Worm (Caenorhabditis elegans): ENCODE measurements around the gene math-44.

math-44 gene

ce11 chrII:2026525-2026924 is 37.4 kb downstream of the math-44 start, which contains the start of gene bath-21:
Gene bath-21 (minus strand): TSS chrII:2026625.
- TF ChIP-seq aha-1 (tag; optimal IDR thresholded peaks at IDR 0.05) (no peak), jun-1 (tag; optimal IDR thresholded peaks at IDR 0.05) (no peak), ztf-4 (tag; optimal IDR thresholded peaks at IDR 0.05) (no peak), mep-1 (tag; optimal IDR thresholded peaks at IDR 0.05) (no peak), sup-37 (GFP tag; optimal IDR thresholded peaks at IDR 0.05) (no peak), hlh-17 (GFP tag; optimal IDR thresholded peaks at IDR 0.05; ENCODE audit: borderline replicate concordance) (no peak), lin-15B (tag; optimal IDR thresholded peaks at IDR 0.05) (no peak), dsc-1 (tag; optimal IDR thresholded peaks at IDR 0.05) (no peak), nhr-20 (tag; optimal IDR thresholded peaks at IDR 0.05) (no peak), pax-3 (tag; optimal IDR thresholded peaks at IDR 0.05) (no peak), ztf-11 (tag; optimal IDR thresholded peaks at IDR 0.05) (no peak), efl-3 (GFP tag; optimal IDR thresholded peaks at IDR 0.05) (no peak), fkh-4 (tag; optimal IDR thresholded peaks at IDR 0.05; ENCODE audit: borderline replicate concordance) (no peak), hlh-4 (tag; optimal IDR thresholded peaks at IDR 0.05) (no peak), lin-13 (GFP tag; optimal IDR thresholded peaks at IDR 0.05) (no peak), irx-1 (tag; optimal IDR thresholded peaks at IDR 0.05) (no peak)

- no peak for TF ChIP-seq lin-14 (GFP tag; optimal IDR thresholded peaks at IDR 0.05)
- no peak for TF ChIP-seq fkh-10 (GFP tag; optimal IDR thresholded peaks at IDR 0.05)
- TF ChIP-seq irx-1 (tag; optimal IDR thresholded peaks at IDR 0.05): no peak
- no peak for TF ChIP-seq hlh-17 (GFP tag; optimal IDR thresholded peaks at IDR 0.05; ENCODE audit: borderline replicate concordance)
- no peak for TF ChIP-seq nhr-76 (tag; optimal IDR thresholded peaks at IDR 0.05)
- no peak for TF ChIP-seq ztf-4 (tag; optimal IDR thresholded peaks at IDR 0.05)
- no peak for TF ChIP-seq ceh-82 (tag; optimal IDR thresholded peaks at IDR 0.05)
- no peak for TF ChIP-seq C16A3.4 (tag; optimal IDR thresholded peaks at IDR 0.05)
- no peak for TF ChIP-seq C34B4.2 (tag; optimal IDR thresholded peaks at IDR 0.05)
- no peak for TF ChIP-seq nhr-77 (tag; optimal IDR thresholded peaks at IDR 0.05)
- no peak for TF ChIP-seq unc-98 (GFP tag; IDR thresholded peaks at IDR 0.05)
Observed at ce11 chrII:2028712-2029111, 39.6 kb downstream of the math-44 start, which contains the start of gene bath-1. Gene bath-1 (minus strand): TSS chrII:2028812.

- no peak for TF ChIP-seq nhr-20 (tag; optimal IDR thresholded peaks at IDR 0.05)
Observed at ce11 chrII:2030367-2030766, 41.3 kb downstream of the math-44 start, which contains the start of gene bath-3. Gene bath-3 (minus strand): TSS chrII:2030467.

- TF ChIP-seq ztf-4 (tag; optimal IDR thresholded peaks at IDR 0.05) (no peak), dsc-1 (tag; optimal IDR thresholded peaks at IDR 0.05) (no peak), elt-3 (tag; optimal IDR thresholded peaks at IDR 0.05) (no peak), efl-3 (GFP tag; optimal IDR thresholded peaks at IDR 0.05) (no peak), mef-2 (tag; optimal IDR thresholded peaks at IDR 0.05) (no peak), unc-98 (GFP tag; IDR thresholded peaks at IDR 0.05) (no peak), lin-39 (tag; optimal IDR thresholded peaks at IDR 0.05) (no peak)
Observed at ce11 chrII:2031852-2032251, 42.7 kb downstream of the math-44 start, which contains the start of gene bath-5. Gene bath-5 (minus strand): TSS chrII:2031952.

- peak; percentile 60 to 90 for TF ChIP-seq lin-35 (GFP tag; optimal IDR thresholded peaks at IDR 0.05)
- TF ChIP-seq efl-1 (optimal IDR thresholded peaks at IDR 0.05): peak; percentile 33 to 90
- TF ChIP-seq efl-1 (GFP tag; optimal IDR thresholded peaks at IDR 0.05 in 1 of 2): peak; percentile 81 to 98
- TF ChIP-seq dpl-1 (GFP tag; optimal IDR thresholded peaks at IDR 0.05): peak; percentile 51 to 77 (median 75)
- TF ChIP-seq lsy-2 (tag; optimal IDR thresholded peaks at IDR 0.05): peak in 1 of 2 experiments; percentile 20
Observed at ce11 chrII:2032282-2032681, 43.2 kb downstream of the math-44 start, which contains the start of gene btb-4. Gene btb-4 (plus strand): TSS chrII:2032316.

- TF ChIP-seq unc-98 (GFP tag; IDR thresholded peaks at IDR 0.05): no peak
- no peak for TF ChIP-seq ceh-90 (tag; optimal IDR thresholded peaks at IDR 0.05)
- TF ChIP-seq grh-1 (GFP tag; IDR thresholded peaks at IDR 0.05): no peak
- no peak for TF ChIP-seq F16B12.6 (tag; optimal IDR thresholded peaks at IDR 0.05)
- TF ChIP-seq ama-1 (optimal IDR thresholded peaks at IDR 0.05): no peak
- TF ChIP-seq hlh-17 (GFP tag; optimal IDR thresholded peaks at IDR 0.05; ENCODE audit: borderline replicate concordance): no peak
- TF ChIP-seq aly-2 (tag; optimal IDR thresholded peaks at IDR 0.05): no peak
- no peak for TF ChIP-seq ceh-63 (GFP tag; optimal IDR thresholded peaks at IDR 0.05)
- no peak for TF ChIP-seq hpl-2 (GFP tag; optimal IDR thresholded peaks at IDR 0.05)
- no peak for TF ChIP-seq ztf-4 (tag; optimal IDR thresholded peaks at IDR 0.05)
- no peak for TF ChIP-seq hlh-4 (tag; optimal IDR thresholded peaks at IDR 0.05)
Observed at ce11 chrII:2033286-2033685, 44.2 kb downstream of the math-44 start, which contains the start of gene F59H6.14. Gene F59H6.14 (plus strand): TSS chrII:2033586.

All from whole organism, L1 larva.